Worm (Caenorhabditis elegans) whole organism, L1 larva: ENCODE measurements around the gene C04A2.15.

ENCODE experiments used
- C04F5.9 ChIP-seq: sonication (generic microtip); optimal IDR thresholded peaks from 2 replicates; lab custom pipeline; 2016; ENCODE audit warnings: missing genetic modification characterization, missing compliant biosample characterization
- F16B12.6 ChIP-seq: fragments of 150-350 bp; optimal IDR thresholded peaks from 2 replicates; lab custom pipeline; 2014; ENCODE audit warnings: missing biosample characterization, missing genetic modification characterization
- Y116A8C.19 ChIP-seq: sonication (generic microtip); optimal IDR thresholded peaks from 2 replicates; lab custom pipeline; 2016; ENCODE audit warnings: missing compliant biosample characterization, missing genetic modification characterization, borderline replicate concordance
- aly-2 ChIP-seq: fragments of 150-350 bp; optimal IDR thresholded peaks from 2 replicates; lab custom pipeline; 2014; ENCODE audit warnings: missing biosample characterization, missing genetic modification characterization
- ceh-82 ChIP-seq, 3 experiments: fragments of 150-350 bp in 1 of 3; sonication (generic microtip) in 2 of 3; optimal IDR thresholded peaks; 2 replicates each; lab custom pipeline; 2014 to 2017; ENCODE audit warnings: missing biosample characterization in 3 of 3, missing genetic modification characterization in 3 of 3
- ces-1 ChIP-seq: fragments of 150-350 bp; optimal IDR thresholded peaks from 2 replicates; lab custom pipeline; 2014; ENCODE audit warnings: missing biosample characterization, missing genetic modification reagents, missing genetic modification characterization
- dpl-1 ChIP-seq, 3 experiments: fragments of 150-350 bp in 2 of 3; sonication (generic microtip) in 1 of 3; optimal IDR thresholded peaks; 2 replicates each; lab custom pipeline; 2014 to 2017; ENCODE audit warnings: missing biosample characterization in 3 of 3, missing genetic modification characterization in 3 of 3, missing genetic modification reagents in 3 of 3
- dsc-1 ChIP-seq: sonication (generic microtip); optimal IDR thresholded peaks from 2 replicates; lab custom pipeline; 2016; ENCODE audit warnings: mild to moderate bottlenecking, missing genetic modification characterization, missing compliant biosample characterization
- efl-3 ChIP-seq: fragments of 200-800 bp; sonication (Bioruptor generic); optimal IDR thresholded peaks from 2 replicates; lab custom pipeline; 2018; ENCODE audit warnings: mild to moderate bottlenecking, missing genetic modification characterization, missing compliant biosample characterization
- egl-13 ChIP-seq: sonication (generic microtip); optimal IDR thresholded peaks from 2 replicates; lab custom pipeline; 2016; ENCODE audit warnings: missing genotype, missing genetic modification reagents, missing genetic modification characterization, missing compliant biosample characterization
- egl-27 ChIP-seq, 2 experiments: fragments of 150-350 bp in 1 of 2; sonication (generic microtip); optimal IDR thresholded peaks; 3 replicates each; lab custom pipeline; 2017 to 2018; ENCODE audit warnings: missing biosample characterization in 2 of 2, missing genetic modification characterization in 2 of 2, missing genetic modification reagents in 2 of 2
- elt-3 ChIP-seq, 6 experiments: fragments of 150-350 bp in 1 of 6; sonication (generic microtip); optimal IDR thresholded peaks; 2 replicates each; lab custom pipeline; 2017 to 2018; ENCODE audit warnings: missing biosample characterization in 6 of 6, missing genetic modification characterization in 6 of 6, inconsistent platforms in 1 of 6
- ets-5 ChIP-seq: fragments of 200-800 bp; sonication (Bioruptor generic); IDR thresholded peaks from 2 replicates; pipeline ENCODE4 v1.3.6; 2022; ENCODE audit warnings: missing genetic modification characterization, missing compliant biosample characterization
- fkh-10 ChIP-seq: sonication (generic microtip); optimal IDR thresholded peaks from 2 replicates; lab custom pipeline; 2017; ENCODE audit warnings: missing biosample characterization, missing genetic modification reagents, missing genetic modification characterization
- fos-1 ChIP-seq: fragments of 150-350 bp; optimal IDR thresholded peaks from 2 replicates; lab custom pipeline; 2014; ENCODE audit warnings: missing biosample characterization, missing genetic modification characterization
- grh-1 ChIP-seq: fragments of 200-800 bp; sonication (Bioruptor generic); IDR thresholded peaks from 2 replicates; pipeline ENCODE4 v1.3.6; 2022; ENCODE audit warnings: missing genetic modification reagents, missing genetic modification characterization, missing compliant biosample characterization
- hlh-17 ChIP-seq: fragments of 200-800 bp; sonication (Bioruptor generic); optimal IDR thresholded peaks from 2 replicates; lab custom pipeline; 2018; ENCODE audit warnings: missing genetic modification characterization, mild to moderate bottlenecking, missing compliant biosample characterization, moderate library complexity, borderline replicate concordance
- hlh-4 ChIP-seq: sonication (generic microtip); optimal IDR thresholded peaks from 2 replicates; lab custom pipeline; 2016; ENCODE audit warnings: mild to moderate bottlenecking, missing genetic modification characterization, missing compliant biosample characterization
- jun-1 ChIP-seq: fragments of 150-350 bp; optimal IDR thresholded peaks from 2 replicates; lab custom pipeline; 2014; ENCODE audit warnings: missing biosample characterization, missing genetic modification reagents, missing genetic modification characterization
- lin-14 ChIP-seq: fragments of 200-800 bp; sonication (Bioruptor generic); optimal IDR thresholded peaks from 2 replicates; lab custom pipeline; 2018; ENCODE audit warnings: mild to moderate bottlenecking, missing genetic modification characterization, moderate library complexity, missing compliant biosample characterization
- lin-35 ChIP-seq, 2 experiments: fragments of 150-350 bp; optimal IDR thresholded peaks; 2 replicates each; lab custom pipeline; 2014; ENCODE audit warnings: missing biosample characterization in 2 of 2, missing genetic modification characterization in 2 of 2, missing genetic modification reagents in 2 of 2
- lin-39 ChIP-seq: fragments of 150-350 bp; optimal IDR thresholded peaks from 2 replicates; lab custom pipeline; 2014; ENCODE audit warnings: missing biosample characterization, missing genetic modification reagents, missing genetic modification characterization
- lsy-2 ChIP-seq, 2 experiments: fragments of 150-350 bp; optimal IDR thresholded peaks; 2 replicates each; lab custom pipeline; 2014; ENCODE audit warnings: missing biosample characterization in 2 of 2, missing genetic modification characterization in 2 of 2
- mab-9 ChIP-seq: fragments of 200-800 bp; sonication (Bioruptor generic); IDR thresholded peaks from 2 replicates; pipeline ENCODE4 v1.3.6; 2022; ENCODE audit warnings: missing genetic modification reagents, missing genetic modification characterization, missing compliant biosample characterization
- mdl-1 ChIP-seq, 2 experiments: fragments of 150-350 bp; optimal IDR thresholded peaks; 2 replicates each; lab custom pipeline; 2014 to 2017; ENCODE audit warnings: missing biosample characterization in 2 of 2, missing genetic modification characterization in 2 of 2, inconsistent platforms in 1 of 2
- mep-1 ChIP-seq: fragments of 150-350 bp; optimal IDR thresholded peaks from 2 replicates; lab custom pipeline; 2014; ENCODE audit warnings: missing biosample characterization, missing genetic modification characterization
- nhr-12 ChIP-seq: sonication (generic microtip); optimal IDR thresholded peaks from 2 replicates; lab custom pipeline; 2017; ENCODE audit warnings: missing biosample characterization, missing genetic modification characterization
- nhr-20 ChIP-seq: sonication (generic microtip); optimal IDR thresholded peaks from 2 replicates; lab custom pipeline; 2016; ENCODE audit warnings: mild to moderate bottlenecking, missing genetic modification characterization, missing compliant biosample characterization
- nhr-47 ChIP-seq: sonication (generic microtip); optimal IDR thresholded peaks from 2 replicates; lab custom pipeline; 2016; ENCODE audit warnings: mild to moderate bottlenecking, missing genetic modification characterization, moderate library complexity, missing compliant biosample characterization
- nhr-71 ChIP-seq: sonication (generic microtip); optimal IDR thresholded peaks from 2 replicates; lab custom pipeline; 2016; ENCODE audit warnings: mild to moderate bottlenecking, missing genetic modification characterization, moderate library complexity, missing compliant biosample characterization
- nhr-76 ChIP-seq: sonication (generic microtip); optimal IDR thresholded peaks from 2 replicates; lab custom pipeline; 2017; ENCODE audit warnings: missing biosample characterization, missing genetic modification characterization
- nhr-84 ChIP-seq: sonication (generic microtip); optimal IDR thresholded peaks from 2 replicates; lab custom pipeline; 2017; ENCODE audit warnings: missing biosample characterization, missing genetic modification characterization
- pag-3 ChIP-seq: sonication (generic microtip); optimal IDR thresholded peaks from 2 replicates; lab custom pipeline; 2017; ENCODE audit warnings: missing genetic modification characterization, mild to moderate bottlenecking, missing compliant biosample characterization, antibody characterized with exemption, borderline replicate concordance; ENCODE audit not compliant: insufficient read depth
- pax-3 ChIP-seq: fragments of 200-800 bp; sonication (Bioruptor generic); optimal IDR thresholded peaks from 2 replicates; lab custom pipeline; 2018; ENCODE audit warnings: mild to moderate bottlenecking, missing genetic modification characterization, moderate library complexity, missing compliant biosample characterization
- snu-23 ChIP-seq: sonication (generic microtip); optimal IDR thresholded peaks from 2 replicates; lab custom pipeline; 2016; ENCODE audit warnings: missing genetic modification characterization, missing compliant biosample characterization
- sox-4 ChIP-seq: sonication (generic microtip); optimal IDR thresholded peaks from 2 replicates; lab custom pipeline; 2016; ENCODE audit warnings: missing genetic modification characterization, missing compliant biosample characterization
- swsn-7 ChIP-seq: sonication (generic microtip); optimal IDR thresholded peaks from 2 replicates; lab custom pipeline; 2016; ENCODE audit warnings: missing genetic modification characterization, missing compliant biosample characterization
- vab-15 ChIP-seq: sonication (generic microtip); optimal IDR thresholded peaks from 2 replicates; lab custom pipeline; 2017; ENCODE audit warnings: missing genotype, mild to moderate bottlenecking, missing genetic modification characterization, missing compliant biosample characterization

C04A2.15 gene

ce11 chrII:6808539-6808938 is 43.5 kb upstream of the C04A2.15 start (continued):
- TF ChIP-seq ets-5 (GFP tag; lab: Robert Waterston, UW), result no peak

- TF ChIP-seq mdl-1 (tag; optimal IDR thresholded peaks at IDR 0.05; lab: Kevin White, UChicago) (no peak), efl-3 (no peak), dsc-1 (tag; lab: Kevin White, UChicago) (peak; percentile 79), mab-9 (GFP tag; lab: Robert Waterston, UW) (no peak), grh-1 (GFP tag; lab: Robert Waterston, UW) (0 out of 2 replicates have a peak, but pooled peaks have one; percentile 11), hlh-4 (tag; lab: Kevin White, UChicago) (no peak)
Measured at ce11 chrII:6810663-6811062, 41.4 kb upstream of the C04A2.15 start, which contains the start of gene snt-1. Gene snt-1, plus strand, starts transcription at chrII:6810963.

ce11 chrII:6812514-6812913 is 39.5 kb upstream of the C04A2.15 start:
- TF ChIP-seq lin-14 (GFP tag; lab: Kevin White, UChicago) (peak; percentile 74), mdl-1 (tag; optimal IDR thresholded peaks at IDR 0.05; lab: Kevin White, UChicago) (no peak)

- TF ChIP-seq sox-4 (tag; lab: Kevin White, UChicago) (no peak), dpl-1 (GFP tag; optimal IDR thresholded peaks at IDR 0.05; lab: Kevin White, UChicago) (no peak), grh-1 (GFP tag; lab: Robert Waterston, UW) (no peak), aly-2 (tag; lab: Kevin White, UChicago) (no peak), hlh-17 (GFP tag; lab: Kevin White, UChicago) (no peak), egl-27 (tag; optimal IDR thresholded peaks at IDR 0.05; lab: Kevin White, UChicago) (no peak), fos-1 (tag; lab: Kevin White, UChicago) (no peak), vab-15 (no peak), lin-35 (GFP tag; optimal IDR thresholded peaks at IDR 0.05; lab: Kevin White, UChicago) (no peak), pag-3 (tag; lab: Kevin White, UChicago) (no peak), mep-1 (tag; lab: Kevin White, UChicago) (no peak), mab-9 (GFP tag; lab: Robert Waterston, UW) (no peak), mdl-1 (tag; optimal IDR thresholded peaks at IDR 0.05; lab: Kevin White, UChicago) (no peak)
Measured at ce11 chrII:6816324-6816723, 35.7 kb upstream of the C04A2.15 start.

ce11 chrII:6820278-6820971 is 31.6 kb upstream of the C04A2.15 start:
- peak; percentile 15 for TF ChIP-seq nhr-20 (tag; lab: Kevin White, UChicago)
- TF ChIP-seq pax-3 (tag; lab: Kevin White, UChicago), result no peak
- peak; percentile 30 for TF ChIP-seq snu-23 (GFP tag; lab: Kevin White, UChicago)
- TF ChIP-seq nhr-71 (tag; lab: Kevin White, UChicago), result peak; percentile 27
- peak in 1 of 2 experiments; percentile 11 for TF ChIP-seq lsy-2 (tag; optimal IDR thresholded peaks at IDR 0.05; lab: Kevin White, UChicago)
- peak; percentile 45 for TF ChIP-seq fkh-10 (GFP tag; lab: Kevin White, UChicago)
- peak; percentile 70 for TF ChIP-seq lin-14 (GFP tag; lab: Kevin White, UChicago)
- no peak for TF ChIP-seq swsn-7 (tag; lab: Kevin White, UChicago)
- no peak for TF ChIP-seq nhr-47
- peak in 1 of 3 experiments; percentile 23 for TF ChIP-seq ceh-82 (tag; optimal IDR thresholded peaks at IDR 0.05; lab: Kevin White, UChicago)

ce11 chrII:6821118-6821517 is 30.9 kb upstream of the C04A2.15 start:
- TF ChIP-seq nhr-84 (no peak), elt-3 (tag; optimal IDR thresholded peaks at IDR 0.05; lab: Kevin White, UChicago) (peak in 2 of 6 experiments; percentile 6 to 28), ces-1 (no peak), mep-1 (tag; lab: Kevin White, UChicago) (peak; percentile 51), dpl-1 (GFP tag; optimal IDR thresholded peaks at IDR 0.05; lab: Kevin White, UChicago) (no peak), fos-1 (tag; lab: Kevin White, UChicago) (no peak), C04F5.9 (tag; lab: Kevin White, UChicago) (no peak), ceh-82 (tag; optimal IDR thresholded peaks at IDR 0.05; lab: Kevin White, UChicago) (no peak), jun-1 (tag; lab: Kevin White, UChicago) (no peak), hlh-17 (GFP tag; lab: Kevin White, UChicago) (no peak), lin-39 (tag; lab: Kevin White, UChicago) (no peak), nhr-12 (tag; lab: Kevin White, UChicago) (no peak), mab-9 (GFP tag; lab: Robert Waterston, UW) (no peak), nhr-76 (tag; lab: Kevin White, UChicago) (no peak), vab-15 (no peak), egl-13 (tag; lab: Kevin White, UChicago) (no peak), F16B12.6 (tag; lab: Kevin White, UChicago) (no peak), Y116A8C.19 (tag; lab: Kevin White, UChicago) (no peak), grh-1 (GFP tag; lab: Robert Waterston, UW) (peak; percentile 37), lsy-2 (tag; optimal IDR thresholded peaks at IDR 0.05; lab: Kevin White, UChicago) (peak in 1 of 2 experiments; percentile 59), snu-23 (GFP tag; lab: Kevin White, UChicago) (peak; percentile 37)
